Fruit fly (Drosophila melanogaster) whole organism, embryonic: ENCODE results near the gene Pex1.

Experiments
- Abd-B ChIP-seq: fragments of 200-800 bp; sonication (Bioruptor generic); optimal IDR thresholded peaks from 2 replicates; lab custom pipeline; 2018; ENCODE audit warnings: missing biosample characterization, mild to moderate bottlenecking, missing genetic modification characterization, moderate library complexity
- Ada2b ChIP-seq: fragments of 200-800 bp; sonication (Bioruptor generic); IDR thresholded peaks from 2 replicates; pipeline ENCODE4 v1.3.6; 2022; ENCODE audit warnings: missing biosample characterization, missing genetic modification characterization
- Antp ChIP-seq: fragments of 200-800 bp; sonication (Bioruptor generic); optimal IDR thresholded peaks from 3 replicates; lab custom pipeline; 2016; ENCODE audit warnings: missing biosample characterization, missing genetic modification characterization
- CG10267 ChIP-seq: fragments of 200-800 bp; sonication (Bioruptor generic); optimal IDR thresholded peaks from 2 replicates; lab custom pipeline; 2018; ENCODE audit warnings: missing biosample characterization, mild to moderate bottlenecking, missing genetic modification characterization, moderate library complexity
- CG10366 ChIP-seq: fragments of 200-800 bp; sonication (Bioruptor generic); IDR thresholded peaks from 2 replicates; pipeline ENCODE4 v1.3.6; 2022; ENCODE audit warnings: missing biosample characterization, missing genetic modification characterization
- CG11085 ChIP-seq: fragments of 200-800 bp; sonication (Bioruptor generic); IDR thresholded peaks from 2 replicates; pipeline ENCODE4 v1.3.6; 2022; ENCODE audit warnings: missing biosample characterization, missing genetic modification characterization
- CG11456 ChIP-seq: fragments of 200-800 bp; sonication (Bioruptor generic); IDR thresholded peaks from 3 replicates; pipeline ENCODE4 v1.3.6; 2022; ENCODE audit warnings: missing biosample characterization, missing genetic modification characterization
- CG1647 ChIP-seq: fragments of 200-800 bp; sonication (Bioruptor generic); optimal IDR thresholded peaks from 3 replicates; lab custom pipeline; 2016; ENCODE audit warnings: missing biosample characterization, missing genetic modification characterization
- CG16779 ChIP-seq: fragments of 200-800 bp; sonication (Bioruptor generic); IDR thresholded peaks from 2 replicates; pipeline ENCODE4 v1.3.6; 2022; ENCODE audit warnings: missing biosample characterization, missing genetic modification characterization
- CG30403 ChIP-seq: fragments of 200-800 bp; sonication (Bioruptor generic); optimal IDR thresholded peaks from 3 replicates; lab custom pipeline; 2016; ENCODE audit warnings: missing biosample characterization, missing genetic modification characterization
- CG31224 ChIP-seq: fragments of 200-800 bp; sonication (Bioruptor generic); IDR thresholded peaks from 2 replicates; pipeline ENCODE4 v1.3.6; 2022; ENCODE audit warnings: missing biosample characterization, missing genetic modification characterization
- CG31441 ChIP-seq: fragments of 200-800 bp; sonication (Bioruptor generic); IDR thresholded peaks from 2 replicates; pipeline ENCODE4 v1.3.6; 2022; ENCODE audit warnings: missing biosample characterization, missing genetic modification characterization
- CG32772 ChIP-seq: fragments of 200-800 bp; sonication (Bioruptor generic); IDR thresholded peaks from 2 replicates; pipeline ENCODE4 v1.3.6; 2022; ENCODE audit warnings: missing biosample characterization, missing genetic modification characterization
- CG3726 ChIP-seq: fragments of 200-800 bp; sonication (Bioruptor generic); IDR thresholded peaks from 3 replicates; pipeline ENCODE4, ENCODE4 v1.3.6; 2022; ENCODE audit warnings: missing biosample characterization, missing genetic modification characterization
- CG4730 ChIP-seq: fragments of 200-800 bp; sonication (Bioruptor generic); IDR thresholded peaks from 2 replicates; pipeline ENCODE4 v1.3.6; 2022; ENCODE audit warnings: missing biosample characterization, missing genetic modification characterization
- CG4820 ChIP-seq: fragments of 200-800 bp; sonication (Bioruptor generic); optimal IDR thresholded peaks from 3 replicates; lab custom pipeline; 2016; ENCODE audit warnings: missing biosample characterization, missing genetic modification characterization
- CG6765 ChIP-seq: fragments of 200-800 bp; sonication (Bioruptor generic); optimal IDR thresholded peaks from 3 replicates; lab custom pipeline; 2017; ENCODE audit warnings: missing biosample characterization, mild to moderate bottlenecking, missing genetic modification characterization
- CG8290 ChIP-seq, 3 experiments: fragments of 200-800 bp; sonication (Bioruptor generic); optimal IDR thresholded peaks; 2 replicates each; lab custom pipeline; 2016 to 2019; ENCODE audit warnings: missing biosample characterization in 3 of 3, missing genetic modification characterization in 3 of 3, mild to moderate bottlenecking in 2 of 3, moderate library complexity in 1 of 3
- CG8478 ChIP-seq: fragments of >200 bp; optimal IDR thresholded peaks from 2 replicates; lab custom pipeline; 2018
- CG8765 ChIP-seq: fragments of 200-800 bp; sonication (Bioruptor generic); IDR thresholded peaks from 2 replicates; pipeline ENCODE4 v1.3.6; 2022; ENCODE audit warnings: missing biosample characterization, missing genetic modification characterization
- Dref ChIP-seq: fragments of 200-800 bp; sonication (Bioruptor generic); IDR thresholded peaks from 2 replicates; pipeline ENCODE4 v1.3.6; 2022; ENCODE audit warnings: missing biosample characterization, missing genetic modification characterization
- GATAe ChIP-seq: fragments of 200-800 bp; sonication (Bioruptor generic); conservative IDR thresholded peaks from 2 replicates; pipeline ENCODE4 v1.3.6; 2022; ENCODE audit warnings: missing biosample characterization, missing genetic modification characterization
- Gsc ChIP-seq: fragments of 200-800 bp; sonication (Bioruptor generic); IDR thresholded peaks from 2 replicates; pipeline ENCODE4 v1.3.6; 2022; ENCODE audit warnings: missing biosample characterization, missing genetic modification characterization
- Hey ChIP-seq: fragments of 200-800 bp; sonication (Bioruptor generic); optimal IDR thresholded peaks from 3 replicates; lab custom pipeline; 2018; ENCODE audit warnings: missing biosample characterization, mild to moderate bottlenecking, missing genetic modification characterization
- Hr3 ChIP-seq: fragments of 200-800 bp; sonication (Bioruptor generic); optimal IDR thresholded peaks from 3 replicates; lab custom pipeline; 2016; ENCODE audit warnings: missing biosample characterization, missing genetic modification characterization
- Max ChIP-seq: fragments of 200-800 bp; sonication (Bioruptor generic); optimal IDR thresholded peaks from 2 replicates; lab custom pipeline; 2016; ENCODE audit warnings: missing biosample characterization, mild to moderate bottlenecking, missing genetic modification characterization
- Optix ChIP-seq: fragments of 200-800 bp; sonication (Bioruptor generic); IDR thresholded peaks from 3 replicates; pipeline ENCODE4 v1.3.6; 2022; ENCODE audit warnings: missing biosample characterization, missing genetic modification characterization
- Poxn ChIP-seq: fragments of 200-800 bp; sonication (Bioruptor generic); IDR thresholded peaks from 2 replicates; pipeline ENCODE4 v1.3.6; 2022; ENCODE audit warnings: missing biosample characterization, missing genetic modification characterization
- TFAM ChIP-seq: fragments of 200-800 bp; sonication (Bioruptor generic); optimal IDR thresholded peaks from 2 replicates; lab custom pipeline; 2017; ENCODE audit warnings: missing biosample characterization, missing genetic modification characterization, inconsistent platforms
- Taf1 ChIP-seq: fragments of 200-800 bp; sonication (Bioruptor generic); IDR thresholded peaks from 2 replicates; pipeline ENCODE4 v1.3.6; 2022; ENCODE audit warnings: missing biosample characterization, missing genetic modification characterization
- ap ChIP-seq: fragments of 200-800 bp; sonication (Bioruptor generic); IDR thresholded peaks from 2 replicates; pipeline ENCODE4 v1.3.6; 2022; ENCODE audit warnings: missing biosample characterization, missing genetic modification characterization
- bowl ChIP-seq: fragments of 200-800 bp; sonication (Bioruptor generic); IDR thresholded peaks from 2 replicates; pipeline ENCODE4 v1.3.6; 2022; ENCODE audit warnings: missing biosample characterization, missing genetic modification characterization
- caup ChIP-seq: fragments of 200-800 bp; sonication (Bioruptor generic); optimal IDR thresholded peaks from 3 replicates; lab custom pipeline; 2017; ENCODE audit warnings: missing biosample characterization, mild to moderate bottlenecking, missing genetic modification characterization, moderate library complexity; ENCODE audit not compliant: severe bottlenecking
- disco-r ChIP-seq: fragments of 200-800 bp; sonication (Bioruptor generic); optimal IDR thresholded peaks from 2 replicates; lab custom pipeline; 2016; ENCODE audit warnings: missing biosample characterization, missing genetic modification characterization
- ems ChIP-seq: fragments of 200-800 bp; sonication (Bioruptor generic); optimal IDR thresholded peaks from 3 replicates; lab custom pipeline; 2016; ENCODE audit warnings: missing biosample characterization, missing genetic modification characterization
- gce ChIP-seq: fragments of 200-800 bp; sonication (Bioruptor generic); IDR thresholded peaks from 3 replicates; pipeline ENCODE4 v1.3.6; 2022; ENCODE audit warnings: missing biosample characterization, missing genetic modification characterization
- gfzf ChIP-seq: fragments of 200-800 bp; sonication (Bioruptor generic); optimal IDR thresholded peaks from 2 replicates; lab custom pipeline; 2016; ENCODE audit warnings: missing biosample characterization, mild to moderate bottlenecking, missing genetic modification characterization, moderate library complexity
- hkb ChIP-seq, 2 experiments: fragments of 200-800 bp in 1 of 2; fragments of >200 bp in 1 of 2; sonication (Bioruptor generic) in 1 of 2; IDR thresholded peaks in 1 of 2; optimal IDR thresholded peaks in 1 of 2; 2 replicates each; pipeline versions ENCODE4 v1.3.6 to Lab custom; 2017 to 2022; ENCODE audit warnings: missing biosample characterization in 1 of 2, missing genetic modification characterization in 1 of 2
- jing ChIP-seq: fragments of 200-800 bp; sonication (Bioruptor generic); optimal IDR thresholded peaks from 2 replicates; lab custom pipeline; 2018; ENCODE audit warnings: missing biosample characterization, mild to moderate bottlenecking, missing genetic modification characterization
- jumu ChIP-seq: fragments of 200-800 bp; sonication (Bioruptor generic); optimal IDR thresholded peaks from 3 replicates; lab custom pipeline; 2016; ENCODE audit warnings: missing biosample characterization, missing genetic modification characterization
- kay ChIP-seq: fragments of 200-800 bp; sonication (Bioruptor generic); optimal IDR thresholded peaks from 2 replicates; lab custom pipeline; 2016; ENCODE audit warnings: missing biosample characterization, missing genetic modification characterization
- knrl ChIP-seq: fragments of 200-800 bp; sonication (Bioruptor generic); IDR thresholded peaks from 3 replicates; pipeline ENCODE4 v1.3.6; 2022; ENCODE audit warnings: missing biosample characterization, missing genetic modification characterization; ENCODE audit not compliant: partially characterized antibody
- lab ChIP-seq: fragments of 200-800 bp; sonication (Bioruptor generic); optimal IDR thresholded peaks from 3 replicates; lab custom pipeline; 2017; ENCODE audit warnings: missing biosample characterization, missing genetic modification characterization, mild to moderate bottlenecking, moderate library complexity, missing genetic modification reagents
- pho ChIP-seq: fragments of 200-800 bp; sonication (Bioruptor generic); optimal IDR thresholded peaks from 2 replicates; lab custom pipeline; 2016; ENCODE audit warnings: missing biosample characterization, missing genetic modification characterization
- prd ChIP-seq, 3 experiments: fragments of >200 bp in 2 of 3; fragments of 200-800 bp in 1 of 3; sonication (Bioruptor generic) in 1 of 3; optimal IDR thresholded peaks in 2 of 3; IDR thresholded peaks in 1 of 3; 2 replicates in 2 of 3; 3 replicates in 1 of 3; pipeline versions ENCODE4 v1.3.6 to Lab custom; 2017 to 2022; ENCODE audit warnings: missing biosample characterization in 1 of 3, missing genetic modification characterization in 1 of 3
- psq ChIP-seq: fragments of 200-800 bp; sonication (Bioruptor generic); optimal IDR thresholded peaks from 2 replicates; lab custom pipeline; 2017; ENCODE audit warnings: missing biosample characterization, missing genetic modification characterization
- sc ChIP-seq, 3 experiments: fragments of >200 bp in 2 of 3; fragments of 200-800 bp in 1 of 3; sonication (Bioruptor generic) in 1 of 3; optimal IDR thresholded peaks; 2 replicates in 2 of 3; 3 replicates in 1 of 3; lab custom pipeline; 2017; ENCODE audit warnings: mild to moderate bottlenecking in 1 of 3, missing biosample characterization in 1 of 3, missing genetic modification characterization in 1 of 3, missing genetic modification reagents in 1 of 3
- slbo ChIP-seq: fragments of 200-800 bp; sonication (Bioruptor generic); IDR thresholded peaks from 2 replicates; pipeline ENCODE4 v1.3.6; 2022; ENCODE audit warnings: missing biosample characterization, missing genetic modification characterization
- stc ChIP-seq: fragments of 200-800 bp; sonication (Bioruptor generic); IDR thresholded peaks from 2 replicates; pipeline ENCODE4 v1.3.6; 2022; ENCODE audit warnings: missing biosample characterization, missing genetic modification characterization
- tin ChIP-seq: fragments of 200-800 bp; sonication (Bioruptor generic); optimal IDR thresholded peaks from 3 replicates; lab custom pipeline; 2016; ENCODE audit warnings: missing biosample characterization, missing genetic modification characterization
- yki ChIP-seq: fragments of >200 bp; optimal IDR thresholded peaks from 3 replicates; lab custom pipeline; 2018

Gene Pex1

DNA sequence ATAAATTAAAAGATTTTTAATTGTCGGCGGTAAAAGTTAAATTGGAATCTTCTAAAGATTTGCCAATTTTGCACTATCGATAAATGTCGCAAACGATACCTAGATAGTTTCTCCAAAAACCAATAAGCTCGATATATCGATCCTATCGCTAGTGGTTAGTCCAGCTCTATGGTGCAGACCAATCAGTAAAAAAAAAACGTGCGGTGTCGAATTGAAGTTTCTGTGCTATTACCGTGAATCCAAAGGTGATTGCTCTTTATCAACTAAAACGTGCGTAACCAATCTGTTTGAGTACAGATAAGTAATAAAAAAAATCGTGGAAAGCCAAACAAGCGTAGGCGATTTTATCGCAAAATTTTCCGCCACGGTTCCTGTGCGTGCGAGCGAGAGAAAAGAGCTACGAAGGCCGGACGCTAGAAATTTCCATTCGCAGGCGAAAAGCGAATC is 34.8 kb upstream of the Pex1 start, which contains the start of gene Hsp110 (continued):
- peak; percentile 10 for TF ChIP-seq pho (GFP tag; lab: Kevin White, UChicago)
- no peak for TF ChIP-seq CG8290 (GFP tag; optimal IDR thresholded peaks at IDR 0.05; lab: Kevin White, UChicago)
- TF ChIP-seq CG8290 (tag; optimal IDR thresholded peaks at IDR 0.05; lab: Kevin White, UChicago), result no peak
- no peak for TF ChIP-seq Antp (GFP tag; lab: Kevin White, UChicago)
- no peak for TF ChIP-seq ap (GFP tag; lab: Robert Waterston, UW)
- peak; percentile 67 for TF ChIP-seq CG10267
- no peak for TF ChIP-seq kay (GFP tag; lab: Kevin White, UChicago)
- TF ChIP-seq CG8478, result no peak
- TF ChIP-seq Hey, result no peak
- no peak for TF ChIP-seq CG31441 (GFP tag; lab: Robert Waterston, UW)
- peak; percentile 8 for TF ChIP-seq CG6765
- TF ChIP-seq ems (GFP tag; lab: Kevin White, UChicago), result no peak
- TF ChIP-seq jumu (GFP tag; lab: Kevin White, UChicago), result peak; percentile 7
- no peak for TF ChIP-seq sc (optimal IDR thresholded peaks at IDR 0.05; lab: Kevin White, UChicago)
- no peak for TF ChIP-seq sc (GFP tag; optimal IDR thresholded peaks at IDR 0.05; lab: Kevin White, UChicago)
- peak; percentile 52; the same call in 1 of the 2 replicates for TF ChIP-seq GATAe (GFP tag; lab: Robert Waterston, UW)
- TF ChIP-seq disco-r, result no peak
- peak; percentile 21 for TF ChIP-seq tin (GFP tag; lab: Kevin White, UChicago)
- no peak for TF ChIP-seq CG4730 (GFP tag; lab: Robert Waterston, UW)
- peak; percentile 70 for TF ChIP-seq Max (GFP tag; lab: Kevin White, UChicago)
- peak; percentile 11 for TF ChIP-seq CG30403 (GFP tag; lab: Kevin White, UChicago)
- TF ChIP-seq lab (GFP tag; lab: Kevin White, UChicago), result peak; percentile 52
- no peak for TF ChIP-seq CG3726 (GFP tag; lab: Robert Waterston, UW)
- TF ChIP-seq gfzf (GFP tag; lab: Kevin White, UChicago), result peak; percentile 27
- TF ChIP-seq CG8765 (GFP tag; lab: Robert Waterston, UW), result no peak
- no peak for TF ChIP-seq CG11456
- TF ChIP-seq gce (GFP tag; lab: Robert Waterston, UW), result no peak
- no peak for TF ChIP-seq Optix (GFP tag; lab: Robert Waterston, UW)
- TF ChIP-seq CG16779 (GFP tag; lab: Robert Waterston, UW), result no peak
- peak; percentile 55; the same call in 1 of the 2 replicates for TF ChIP-seq CG32772 (GFP tag; lab: Robert Waterston, UW)
- no peak for TF ChIP-seq CG4820 (GFP tag; lab: Kevin White, UChicago)
- TF ChIP-seq Gsc (GFP tag; lab: Robert Waterston, UW), result no peak
- no peak for TF ChIP-seq bowl
- no peak for TF ChIP-seq Poxn
- TF ChIP-seq slbo (GFP tag; lab: Robert Waterston, UW), result peak; percentile 22; the same call in 1 of the 2 replicates
- no peak for TF ChIP-seq caup (GFP tag; lab: Kevin White, UChicago)
- no peak for TF ChIP-seq CG10366 (GFP tag; lab: Robert Waterston, UW)
- no peak for TF ChIP-seq Abd-B (GFP tag; lab: Kevin White, UChicago)
- TF ChIP-seq hkb (optimal IDR thresholded peaks at IDR 0.05; lab: Kevin White, UChicago), result no peak
- TF ChIP-seq hkb (GFP tag; IDR thresholded peaks at IDR 0.05; lab: Robert Waterston, UW), result peak; percentile 19; the same call in 1 of the 2 replicates
- no peak for TF ChIP-seq stc (GFP tag; lab: Robert Waterston, UW)
- TF ChIP-seq prd (optimal IDR thresholded peaks at IDR 0.05; lab: Kevin White, UChicago), result no peak
- no peak for TF ChIP-seq prd (GFP tag; IDR thresholded peaks at IDR 0.05; lab: Robert Waterston, UW)
- TF ChIP-seq Ada2b, result no peak
- TF ChIP-seq Hr3 (GFP tag; lab: Kevin White, UChicago), result no peak
- no peak for TF ChIP-seq CG31224 (GFP tag; lab: Robert Waterston, UW)
- no peak for TF ChIP-seq psq (GFP tag; lab: Kevin White, UChicago)
- no peak for TF ChIP-seq CG11085 (GFP tag; lab: Robert Waterston, UW)
- TF ChIP-seq knrl (GFP tag; lab: Robert Waterston, UW), result peak; percentile 99
- TF ChIP-seq yki (lab: Kevin White, UChicago), result no peak
- TF ChIP-seq Dref, result peak; percentile 98
- TF ChIP-seq TFAM (GFP tag; lab: Kevin White, UChicago), result no peak
- no peak for TF ChIP-seq CG1647 (GFP tag; lab: Kevin White, UChicago)
- TF ChIP-seq jing (GFP tag; lab: Kevin White, UChicago), result no peak
- TF ChIP-seq Taf1 (GFP tag; lab: Robert Waterston, UW), result no peak
